Worm (Caenorhabditis elegans) whole organism, mixed stage, embryonic: Measurements from ENCODE around the gene sri-39.
"Not testable (repeated sequence)": the region's sequence is repeated elsewhere in the genome, so short reads cannot be mapped to it uniquely, and the experiment has no call there.

Experiments
- blmp-1 ChIP-seq: fragments of 150-350 bp; optimal IDR thresholded peaks from 2 replicates; lab custom pipeline; 2014; ENCODE audit warnings: missing biosample characterization, missing genetic modification characterization
- elt-1 ChIP-seq: sonication (generic microtip); optimal IDR thresholded peaks from 2 replicates; lab custom pipeline; 2017; ENCODE audit warnings: missing genetic modification characterization, mild to moderate bottlenecking, missing compliant biosample characterization, antibody characterized with exemption, moderate library complexity, borderline replicate concordance; ENCODE audit not compliant: insufficient read depth
- elt-3 ChIP-seq: fragments of 150-350 bp; optimal IDR thresholded peaks from 2 replicates; lab custom pipeline; 2014; ENCODE audit warnings: missing biosample characterization, missing genetic modification characterization
- lin-13 ChIP-seq: fragments of 150-350 bp; optimal IDR thresholded peaks from 2 replicates; lab custom pipeline; 2014; ENCODE audit warnings: missing biosample characterization, missing genetic modification characterization
- lsy-2 ChIP-seq: fragments of 150-350 bp; optimal IDR thresholded peaks from 2 replicates; lab custom pipeline; 2014; ENCODE audit warnings: missing biosample characterization, missing genetic modification characterization
- nhr-237 ChIP-seq: fragments of 150-350 bp; optimal IDR thresholded peaks from 2 replicates; lab custom pipeline; 2014; ENCODE audit warnings: missing biosample characterization, missing genetic modification characterization
- nhr-28 ChIP-seq: fragments of 150-350 bp; optimal IDR thresholded peaks from 2 replicates; lab custom pipeline; 2014; ENCODE audit warnings: missing biosample characterization, missing genetic modification characterization
- nhr-76 ChIP-seq: sonication (generic microtip); optimal IDR thresholded peaks from 2 replicates; lab custom pipeline; 2017; ENCODE audit warnings: missing biosample characterization, missing genetic modification characterization
- pha-4 ChIP-seq: fragments of 150-350 bp; optimal IDR thresholded peaks from 2 replicates; lab custom pipeline; 2018; ENCODE audit warnings: missing biosample characterization, missing genetic modification reagents, missing genetic modification characterization
- snpc-4 ChIP-seq: fragments of 150-350 bp; optimal IDR thresholded peaks from 2 replicates; lab custom pipeline; 2014; ENCODE audit warnings: missing biosample characterization, missing genetic modification characterization
- sptf-1 ChIP-seq: sonication (generic microtip); optimal IDR thresholded peaks from 2 replicates; lab custom pipeline; 2017; ENCODE audit warnings: mild to moderate bottlenecking, missing genetic modification characterization, moderate library complexity, missing compliant biosample characterization
- unc-39 ChIP-seq: fragments of 150-350 bp; optimal IDR thresholded peaks from 2 replicates; lab custom pipeline; 2014; ENCODE audit warnings: missing biosample characterization, missing genetic modification characterization

DNA sequence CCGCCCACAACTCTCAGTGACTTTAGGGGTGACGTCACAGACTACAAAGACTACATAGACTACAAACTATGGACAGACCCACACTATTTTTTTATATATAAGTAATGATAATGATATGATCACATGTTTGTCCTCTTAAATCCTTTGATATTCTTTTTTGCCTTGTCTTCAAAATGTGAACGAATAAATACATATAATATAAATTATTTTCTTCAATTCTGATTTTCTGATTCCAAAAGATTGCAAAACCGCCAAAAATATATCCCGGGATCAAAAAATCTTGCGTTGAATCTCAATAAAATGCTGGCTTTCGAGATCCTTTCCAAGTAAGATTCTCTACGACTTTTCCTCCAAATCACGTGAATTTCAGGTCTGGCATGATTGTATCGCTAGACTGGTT is 12.9 kb downstream of the sri-39 start, which contains the start of gene F33H12.1:
- not testable (repeated sequence) for TF ChIP-seq lin-13 (tag; lab: Kevin White, UChicago); nhr-76 (tag; lab: Kevin White, UChicago); lsy-2 (tag; lab: Kevin White, UChicago); snpc-4 (tag; lab: Kevin White, UChicago); nhr-28 (tag; lab: Kevin White, UChicago); blmp-1 (tag; lab: Kevin White, UChicago); pha-4; elt-3 (tag; lab: Kevin White, UChicago); unc-39; elt-1 (tag; lab: Kevin White, UChicago); nhr-237 (tag; lab: Kevin White, UChicago); sptf-1
